Worm (Caenorhabditis elegans): ENCODE measurements around the gene rib-2.

rib-2 gene

DNA sequence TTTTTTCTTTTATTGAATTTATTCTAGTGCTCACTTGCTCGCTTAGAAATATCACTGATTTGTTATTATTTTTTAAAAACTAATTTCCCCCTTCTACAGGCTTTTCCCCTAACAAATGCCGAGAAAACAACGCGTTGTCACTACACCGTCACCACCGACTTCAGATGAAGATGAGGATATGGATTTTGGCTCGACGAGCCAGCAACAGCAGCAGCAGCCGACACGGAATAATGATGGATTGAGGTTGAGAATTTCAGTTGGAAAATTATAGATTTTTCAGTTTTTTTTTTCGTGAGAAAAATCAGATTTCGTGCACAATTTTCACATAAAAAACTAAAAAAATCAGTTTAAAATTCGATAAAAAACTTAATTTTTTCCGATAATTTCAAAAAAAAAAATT is 20.4 kb downstream of the rib-2 start, which contains the start of gene dpy-28:
TSS of gene dpy-28 (plus strand) at position 100 of the 400 bp plus-strand sequence.
- TF ChIP-seq nhr-25 (tag; optimal IDR thresholded peaks at IDR 0.05): no peak
- TF ChIP-seq unc-62 (GFP tag; optimal IDR thresholded peaks at IDR 0.05): no peak
- no peak for TF ChIP-seq ZK546.5 (tag; optimal IDR thresholded peaks at IDR 0.05)
- TF ChIP-seq nhr-21 (tag; optimal IDR thresholded peaks at IDR 0.05): peak; percentile 21
- no peak for TF ChIP-seq lin-13 (GFP tag; optimal IDR thresholded peaks at IDR 0.05)
- TF ChIP-seq R02D3.7 (tag; optimal IDR thresholded peaks at IDR 0.05): no peak
- no peak for TF ChIP-seq ztf-4 (tag; optimal IDR thresholded peaks at IDR 0.05)
- TF ChIP-seq ztf-1 (GFP tag; conservative IDR thresholded peaks at IDR 0.05): no peak
- no peak for TF ChIP-seq ztf-11 (tag; optimal IDR thresholded peaks at IDR 0.05)
- TF ChIP-seq ama-1 (optimal IDR thresholded peaks at IDR 0.05): peak; percentile 21
- TF ChIP-seq alr-1 (tag; optimal IDR thresholded peaks at IDR 0.05): no peak
- TF ChIP-seq elt-1 (tag; optimal IDR thresholded peaks at IDR 0.05): no peak

DNA sequence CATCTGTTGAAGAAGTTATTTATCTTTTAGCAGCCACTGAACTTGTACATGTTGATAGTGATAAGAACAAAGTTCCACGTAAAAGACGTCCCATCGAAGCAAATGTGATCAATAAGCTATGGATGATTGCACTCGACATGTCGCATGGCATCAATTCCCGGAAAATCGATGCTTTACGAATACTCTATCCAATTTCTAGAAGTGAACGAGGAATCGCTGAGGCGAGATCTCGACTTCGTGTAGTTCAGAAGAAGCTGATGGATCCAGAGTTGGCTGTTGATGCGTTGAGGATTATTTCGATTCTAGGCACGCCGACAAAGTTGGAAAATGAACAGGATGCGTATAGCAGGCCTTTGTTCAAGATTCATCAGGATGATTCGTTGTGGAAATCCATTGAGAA is 27.1 kb downstream of the rib-2 start:
- TF ChIP-seq mdl-1 (tag; optimal IDR thresholded peaks at IDR 0.05): no peak
- no peak for TF ChIP-seq unc-55 (GFP tag; optimal IDR thresholded peaks at IDR 0.05)
- no peak for TF ChIP-seq sma-9 (GFP tag; optimal IDR thresholded peaks at IDR 0.05)
- no peak for TF ChIP-seq sma-9 (tag; optimal IDR thresholded peaks at IDR 0.05)
- TF ChIP-seq unc-39 (tag; optimal IDR thresholded peaks at IDR 0.05): no peak
- TF ChIP-seq ztf-11 (tag; optimal IDR thresholded peaks at IDR 0.05): no peak
- no peak for TF ChIP-seq lin-39 (tag; optimal IDR thresholded peaks at IDR 0.05)
- no peak for TF ChIP-seq lsy-2 (tag; optimal IDR thresholded peaks at IDR 0.05)
- TF ChIP-seq nhr-237 (tag; optimal IDR thresholded peaks at IDR 0.05): no peak
- TF ChIP-seq R02D3.7 (tag; optimal IDR thresholded peaks at IDR 0.05): no peak
- TF ChIP-seq ztf-1 (GFP tag; conservative IDR thresholded peaks at IDR 0.05): no peak

DNA sequence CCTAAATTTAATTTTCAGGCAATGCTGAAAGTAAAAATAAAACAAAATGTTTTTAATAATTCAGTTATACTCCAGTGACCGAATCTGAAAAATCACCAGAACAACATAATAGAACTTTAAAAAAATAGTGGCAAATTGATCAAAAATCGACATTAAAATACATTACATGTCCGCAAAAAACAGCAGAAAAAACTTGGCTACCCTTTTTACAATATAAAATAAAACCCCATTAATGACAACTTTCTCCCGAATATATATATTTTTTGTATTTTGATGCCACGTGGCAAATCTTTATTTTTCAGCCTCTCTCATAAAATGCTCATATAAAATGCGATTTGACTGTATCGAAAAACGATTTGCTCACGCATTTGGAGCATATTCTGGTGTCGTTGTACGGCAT is 38.9 kb downstream of the rib-2 start, which contains the start of gene ptr-19:
TSS of gene ptr-19 (plus strand) at position 301 of the 400 bp plus-strand sequence.
- no peak for TF ChIP-seq skn-1 (tag; optimal IDR thresholded peaks at IDR 0.05)
- TF ChIP-seq lsy-2 (tag; optimal IDR thresholded peaks at IDR 0.05): no peak
- no peak for TF ChIP-seq ceh-16 (tag; optimal IDR thresholded peaks at IDR 0.05)
- no peak for TF ChIP-seq nhr-237 (tag; optimal IDR thresholded peaks at IDR 0.05)

DNA sequence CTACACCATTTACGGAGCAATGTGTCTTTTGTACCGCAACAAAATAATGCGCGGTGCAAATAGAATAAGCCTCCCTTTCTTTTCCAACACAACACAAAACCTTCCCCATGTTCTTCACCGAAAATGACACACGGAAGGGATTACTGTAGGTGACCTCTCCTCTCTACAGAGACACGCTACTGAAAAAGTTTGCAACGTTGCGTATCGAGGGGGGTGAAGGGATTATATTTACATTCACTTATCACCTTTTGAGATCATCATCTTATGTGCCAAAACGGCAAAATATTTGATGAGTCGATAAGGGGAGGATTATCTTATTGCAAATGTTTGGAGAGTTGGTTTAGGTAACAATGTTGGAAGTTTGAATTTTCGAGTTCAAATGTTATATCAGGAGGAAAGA is 40.4 kb downstream of the rib-2 start:
- TF ChIP-seq elt-1 (tag; optimal IDR thresholded peaks at IDR 0.05): no peak
- TF ChIP-seq F13H6.1 (tag; optimal IDR thresholded peaks at IDR 0.05): no peak
- TF ChIP-seq snpc-4 (tag; optimal IDR thresholded peaks at IDR 0.05): no peak
- TF ChIP-seq nhr-129 (tag; optimal IDR thresholded peaks at IDR 0.05): no peak
- no peak for TF ChIP-seq nhr-25 (tag; optimal IDR thresholded peaks at IDR 0.05)
- TF ChIP-seq lin-13 (GFP tag; optimal IDR thresholded peaks at IDR 0.05): no peak
- no peak for TF ChIP-seq unc-39 (tag; optimal IDR thresholded peaks at IDR 0.05)
- TF ChIP-seq nhr-10 (tag; optimal IDR thresholded peaks at IDR 0.05): no peak
- TF ChIP-seq mab-5 (tag; optimal IDR thresholded peaks at IDR 0.05): no peak
- no peak for TF ChIP-seq skn-1 (tag; optimal IDR thresholded peaks at IDR 0.05)
- TF ChIP-seq Y55F3AM.14 (GFP tag; optimal IDR thresholded peaks at IDR 0.05): no peak

DNA sequence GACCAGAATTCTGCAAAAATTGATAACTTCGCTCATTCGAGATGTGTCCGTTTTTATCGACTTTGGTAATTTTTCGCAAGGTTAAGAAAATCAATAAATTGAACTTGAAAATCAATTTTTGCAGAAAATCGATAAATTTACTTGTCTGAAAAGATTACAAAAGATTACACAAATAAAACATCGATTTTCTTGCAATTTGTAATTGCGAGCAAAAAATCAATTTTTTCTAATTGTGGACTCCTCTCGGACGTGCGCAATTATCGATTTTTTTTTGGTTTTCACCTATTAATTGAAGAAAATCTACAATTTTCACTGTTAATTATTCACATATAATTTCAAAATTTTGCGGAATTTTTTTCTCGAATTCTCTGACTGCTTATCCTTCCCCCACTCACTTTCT is 48.6 kb downstream of the rib-2 start:
- TF ChIP-seq ztf-11 (tag; optimal IDR thresholded peaks at IDR 0.05) (no peak), R02D3.7 (tag; optimal IDR thresholded peaks at IDR 0.05) (no peak), snpc-4 (tag; optimal IDR thresholded peaks at IDR 0.05) (no peak)

DNA sequence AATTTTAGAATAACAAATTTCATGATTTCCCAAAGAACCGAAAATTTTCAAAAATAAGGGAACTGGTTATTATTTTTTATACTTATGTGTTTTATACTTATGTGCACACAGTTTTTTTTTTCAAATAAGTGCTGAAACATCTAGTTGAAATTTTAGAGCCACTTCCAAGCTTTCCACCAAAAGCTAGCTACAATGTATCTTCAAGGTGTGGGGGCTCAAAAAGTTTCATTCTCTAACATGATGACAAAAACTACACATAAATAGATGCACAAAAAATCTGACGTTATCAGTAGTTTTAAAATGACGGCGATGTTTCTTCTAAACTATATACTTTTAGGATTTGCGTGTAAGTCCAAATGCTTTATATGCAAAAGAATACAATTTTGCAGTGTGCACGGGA is 51.4 kb downstream of the rib-2 start, which contains the start of gene clec-163:
TSS of gene clec-163 (plus strand) at position 301 of the 400 bp plus-strand sequence.
- TF ChIP-seq zag-1 (tag; optimal IDR thresholded peaks at IDR 0.05) (no peak), C34F6.9 (tag; optimal IDR thresholded peaks at IDR 0.05) (no peak)
